Worm (Caenorhabditis elegans) whole organism, L1 larva: ENCODE results near the gene ttll-15.

Source experiments
- elt-2 ChIP-seq: sonication (generic microtip); optimal IDR thresholded peaks from 2 replicates; lab custom pipeline; 2016; ENCODE audit warnings: missing genetic modification characterization, mild to moderate bottlenecking, inconsistent platforms, missing compliant biosample characterization, missing genetic modification reagents
- ets-5 ChIP-seq: fragments of 200-800 bp; sonication (Bioruptor generic); IDR thresholded peaks from 2 replicates; pipeline ENCODE4 v1.3.6; 2022; ENCODE audit warnings: missing genetic modification characterization, missing compliant biosample characterization
- unc-130 ChIP-seq: fragments of 150-350 bp; optimal IDR thresholded peaks from 2 replicates; lab custom pipeline; 2017; ENCODE audit warnings: missing biosample characterization, missing genetic modification characterization, inconsistent platforms

DNA sequence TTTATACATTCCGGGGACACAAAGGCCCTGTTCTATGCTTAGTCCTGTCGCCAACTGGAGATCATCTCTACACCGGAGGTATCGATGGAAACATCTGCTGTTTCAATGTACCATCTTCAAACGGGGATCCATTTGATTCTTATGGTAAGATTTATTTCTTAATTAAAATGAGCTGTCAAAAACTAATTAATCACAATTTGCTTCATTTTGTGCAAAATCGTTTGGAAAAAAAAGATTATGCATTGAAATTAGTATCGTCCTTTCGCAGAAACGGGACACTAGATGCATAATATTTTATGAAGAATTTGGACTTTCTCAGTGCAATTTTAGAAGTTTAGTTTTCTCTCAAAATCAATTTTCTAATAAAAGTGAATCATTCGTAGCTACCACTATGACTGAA is 5.5 kb downstream of the ttll-15 start:
- no peak for TF ChIP-seq elt-2 (tag; lab: Kevin White, UChicago)
- no peak for TF ChIP-seq ets-5 (GFP tag; lab: Robert Waterston, UW)
- TF ChIP-seq unc-130: no peak
